Worm (Caenorhabditis elegans) whole organism, mixed stage, embryonic: ENCODE data around the gene snx-6.
A peak's percentile ranks its signal among the peaks of the same experiment; 100 is the strongest.

Source experiments
- M03D4.4 ChIP-seq: sonication (generic microtip); optimal IDR thresholded peaks from 2 replicates; lab custom pipeline; 2017; ENCODE audit warnings: mild to moderate bottlenecking, missing genetic modification characterization, missing compliant biosample characterization
- bed-3 ChIP-seq: fragments of 200-800 bp; sonication (Bioruptor generic); optimal IDR thresholded peaks from 3 replicates; lab custom pipeline; 2018; ENCODE audit warnings: mild to moderate bottlenecking, missing genetic modification characterization, moderate library complexity, missing compliant biosample characterization
- blmp-1 ChIP-seq: fragments of 150-350 bp; optimal IDR thresholded peaks from 2 replicates; lab custom pipeline; 2014; ENCODE audit warnings: missing biosample characterization, missing genetic modification characterization
- ceh-39 ChIP-seq: fragments of 150-350 bp; optimal IDR thresholded peaks from 2 replicates; lab custom pipeline; 2014; ENCODE audit warnings: missing biosample characterization, missing genetic modification characterization
- ceh-43 ChIP-seq: fragments of 200-800 bp; sonication (Bioruptor generic); optimal IDR thresholded peaks from 2 replicates; lab custom pipeline; 2018; ENCODE audit warnings: mild to moderate bottlenecking, missing genetic modification characterization, moderate library complexity, missing compliant biosample characterization
- ceh-83 ChIP-seq: fragments of 200-800 bp; sonication (Bioruptor generic); optimal IDR thresholded peaks from 2 replicates; lab custom pipeline; 2018; ENCODE audit warnings: mild to moderate bottlenecking, missing genetic modification characterization, missing compliant biosample characterization
- ces-1 ChIP-seq: fragments of 150-350 bp; optimal IDR thresholded peaks from 2 replicates; lab custom pipeline; 2014; ENCODE audit warnings: missing biosample characterization, missing genetic modification reagents, missing genetic modification characterization
- cnd-1 ChIP-seq: fragments of 200-800 bp; sonication (Bioruptor generic); optimal IDR thresholded peaks from 2 replicates; lab custom pipeline; 2018; ENCODE audit warnings: mild to moderate bottlenecking, missing genetic modification characterization, missing compliant biosample characterization
- drap-1 ChIP-seq: fragments of 200-800 bp; sonication (Bioruptor generic); optimal IDR thresholded peaks from 3 replicates; lab custom pipeline; 2018; ENCODE audit warnings: mild to moderate bottlenecking, missing genetic modification characterization, missing compliant biosample characterization
- elt-1 ChIP-seq: sonication (generic microtip); optimal IDR thresholded peaks from 2 replicates; lab custom pipeline; 2017; ENCODE audit warnings: missing genetic modification characterization, mild to moderate bottlenecking, missing compliant biosample characterization, antibody characterized with exemption, moderate library complexity, borderline replicate concordance; ENCODE audit not compliant: insufficient read depth
- elt-3 ChIP-seq: fragments of 150-350 bp; optimal IDR thresholded peaks from 2 replicates; lab custom pipeline; 2014; ENCODE audit warnings: missing biosample characterization, missing genetic modification characterization
- flh-1 ChIP-seq: fragments of 200-800 bp; sonication (Bioruptor generic); optimal IDR thresholded peaks from 2 replicates; lab custom pipeline; 2018; ENCODE audit warnings: mild to moderate bottlenecking, missing genetic modification characterization, moderate library complexity, missing compliant biosample characterization
- ham-2 ChIP-seq: fragments of 200-800 bp; sonication (Bioruptor generic); optimal IDR thresholded peaks from 2 replicates; lab custom pipeline; 2018; ENCODE audit warnings: mild to moderate bottlenecking, missing genetic modification characterization, missing compliant biosample characterization
- hlh-1 ChIP-seq: fragments of 150-350 bp; optimal IDR thresholded peaks from 2 replicates; lab custom pipeline; 2014; ENCODE audit warnings: missing biosample characterization, missing genetic modification reagents, missing genetic modification characterization
- lin-13 ChIP-seq: fragments of 150-350 bp; optimal IDR thresholded peaks from 2 replicates; lab custom pipeline; 2014; ENCODE audit warnings: missing biosample characterization, missing genetic modification characterization
- lin-32 ChIP-seq: fragments of 200-800 bp; sonication (Bioruptor generic); optimal IDR thresholded peaks from 2 replicates; lab custom pipeline; 2018; ENCODE audit warnings: mild to moderate bottlenecking, missing genetic modification characterization, missing compliant biosample characterization
- lsy-2 ChIP-seq: fragments of 150-350 bp; optimal IDR thresholded peaks from 2 replicates; lab custom pipeline; 2014; ENCODE audit warnings: missing biosample characterization, missing genetic modification characterization
- mab-5 ChIP-seq: fragments of 150-350 bp; optimal IDR thresholded peaks from 2 replicates; lab custom pipeline; 2014; ENCODE audit warnings: missing biosample characterization, missing genetic modification characterization
- mep-1 ChIP-seq: fragments of 150-350 bp; optimal IDR thresholded peaks from 2 replicates; lab custom pipeline; 2017; ENCODE audit warnings: missing biosample characterization, missing genetic modification reagents, missing genetic modification characterization, inconsistent platforms
- mls-2 ChIP-seq: sonication (generic microtip); optimal IDR thresholded peaks from 2 replicates; lab custom pipeline; 2016; ENCODE audit warnings: mild to moderate bottlenecking, missing genetic modification characterization, moderate library complexity, missing compliant biosample characterization
- nhr-12 ChIP-seq: fragments of 150-350 bp; optimal IDR thresholded peaks from 2 replicates; lab custom pipeline; 2014; ENCODE audit warnings: missing biosample characterization, missing genetic modification characterization
- nhr-2 ChIP-seq: fragments of 150-350 bp; optimal IDR thresholded peaks from 2 replicates; lab custom pipeline; 2014; ENCODE audit warnings: missing biosample characterization, missing genetic modification characterization
- nhr-237 ChIP-seq: fragments of 150-350 bp; optimal IDR thresholded peaks from 2 replicates; lab custom pipeline; 2014; ENCODE audit warnings: missing biosample characterization, missing genetic modification characterization
- nhr-28 ChIP-seq: fragments of 150-350 bp; optimal IDR thresholded peaks from 2 replicates; lab custom pipeline; 2014; ENCODE audit warnings: missing biosample characterization, missing genetic modification characterization
- nhr-76 ChIP-seq: sonication (generic microtip); optimal IDR thresholded peaks from 2 replicates; lab custom pipeline; 2017; ENCODE audit warnings: missing biosample characterization, missing genetic modification characterization
- pha-4 ChIP-seq: fragments of 150-350 bp; optimal IDR thresholded peaks from 2 replicates; lab custom pipeline; 2018; ENCODE audit warnings: missing biosample characterization, missing genetic modification reagents, missing genetic modification characterization
- sem-2 ChIP-seq: fragments of 200-800 bp; sonication (Bioruptor generic); optimal IDR thresholded peaks from 2 replicates; lab custom pipeline; 2018; ENCODE audit warnings: mild to moderate bottlenecking, missing genetic modification characterization, missing compliant biosample characterization
- snpc-4 ChIP-seq: fragments of 150-350 bp; optimal IDR thresholded peaks from 2 replicates; lab custom pipeline; 2014; ENCODE audit warnings: missing biosample characterization, missing genetic modification characterization
- sptf-1 ChIP-seq: sonication (generic microtip); optimal IDR thresholded peaks from 2 replicates; lab custom pipeline; 2017; ENCODE audit warnings: mild to moderate bottlenecking, missing genetic modification characterization, moderate library complexity, missing compliant biosample characterization
- tbx-8 ChIP-seq: fragments of 200-800 bp; sonication (Bioruptor generic); optimal IDR thresholded peaks from 2 replicates; lab custom pipeline; 2018; ENCODE audit warnings: mild to moderate bottlenecking, missing genetic modification characterization, moderate library complexity, missing compliant biosample characterization
- unc-120 ChIP-seq: sonication (generic microtip); optimal IDR thresholded peaks from 2 replicates; lab custom pipeline; 2017; ENCODE audit warnings: missing genetic modification characterization, missing compliant biosample characterization; ENCODE audit not compliant: poor library complexity, severe bottlenecking
- unc-39 ChIP-seq: fragments of 150-350 bp; optimal IDR thresholded peaks from 2 replicates; lab custom pipeline; 2014; ENCODE audit warnings: missing biosample characterization, missing genetic modification characterization
- unc-62 ChIP-seq: fragments of 150-350 bp; optimal IDR thresholded peaks from 2 replicates; lab custom pipeline; 2014; ENCODE audit warnings: missing biosample characterization, missing genetic modification reagents, missing genetic modification characterization
- zip-8 ChIP-seq: fragments of 150-350 bp; optimal IDR thresholded peaks from 2 replicates; lab custom pipeline; 2014; ENCODE audit warnings: missing biosample characterization, missing genetic modification characterization
- ztf-11 ChIP-seq: fragments of 150-350 bp; optimal IDR thresholded peaks from 2 replicates; lab custom pipeline; 2014; ENCODE audit warnings: missing biosample characterization, missing genetic modification characterization

snx-6 gene

DNA sequence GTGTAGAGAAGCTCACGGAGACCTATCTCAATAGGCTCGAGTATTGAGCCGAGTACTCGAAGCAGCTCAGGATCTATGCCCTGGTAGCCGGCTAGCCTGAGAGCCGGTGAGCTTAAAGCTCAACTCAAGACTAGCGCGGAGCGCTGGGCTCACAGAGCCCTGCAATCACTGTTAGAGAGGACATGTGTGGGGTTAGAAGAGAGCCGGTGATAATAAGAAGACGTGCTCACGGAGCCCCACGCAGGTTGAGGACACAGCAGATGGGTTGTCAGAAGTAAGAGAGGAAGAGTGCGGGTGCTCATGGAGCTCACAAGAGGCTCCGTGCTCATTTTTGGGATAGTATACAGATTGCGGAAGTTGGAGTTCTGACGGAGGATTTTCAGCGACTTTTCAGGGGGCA, 27.6 kb downstream of the snx-6 start:
- TF ChIP-seq elt-1 (tag; lab: Kevin White, UChicago) = no peak
- no peak for TF ChIP-seq blmp-1
- no peak for TF ChIP-seq ham-2 (GFP tag; lab: Kevin White, UChicago)
- no peak for TF ChIP-seq nhr-12
- no peak for TF ChIP-seq drap-1 (GFP tag; lab: Kevin White, UChicago)
- no peak for TF ChIP-seq ceh-39 (tag; lab: Kevin White, UChicago)
- no peak for TF ChIP-seq lsy-2 (tag; lab: Kevin White, UChicago)

DNA sequence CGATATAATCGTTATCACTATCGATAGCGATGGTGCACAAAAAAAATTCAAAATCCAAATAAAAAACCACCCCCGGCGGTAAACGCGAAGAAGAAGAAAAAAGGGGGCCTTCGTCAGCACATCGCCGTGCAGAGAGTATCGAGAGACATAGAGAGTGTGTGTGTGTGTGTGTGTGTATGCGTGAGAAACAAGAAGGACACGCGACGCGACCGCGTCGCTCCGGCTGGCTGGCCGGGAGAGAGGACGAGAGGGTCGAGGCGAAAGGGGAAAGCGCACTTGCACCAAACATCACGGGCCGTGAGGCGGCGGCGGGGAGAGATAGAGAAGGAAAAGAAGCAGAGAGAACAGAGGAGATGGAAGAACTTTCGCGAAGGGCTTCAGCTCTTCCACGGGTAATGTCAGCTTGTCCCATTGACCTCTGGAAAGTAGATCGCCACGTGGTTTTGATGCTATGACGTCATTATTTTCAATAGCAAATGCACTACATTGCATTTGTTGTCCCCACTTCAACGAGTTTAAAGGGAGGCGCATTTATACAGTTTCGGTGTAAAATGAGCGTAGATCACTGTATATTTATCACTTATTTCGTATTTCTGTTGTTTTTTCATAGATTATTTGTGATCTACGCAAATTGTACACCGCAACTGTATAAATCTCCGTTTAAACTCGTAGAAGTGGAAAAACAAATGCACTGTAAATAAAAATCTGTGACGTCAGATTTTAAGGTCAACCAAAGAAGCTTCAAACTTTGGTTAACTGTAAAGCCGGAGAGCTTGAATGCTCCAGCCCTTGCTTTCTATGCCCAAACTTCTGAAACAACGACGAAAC, 28.5 kb downstream of the snx-6 start, which contains the start of gene Y59A8B.24:
Y59A8B.24 (plus strand) TSS at position 778 of the 828 bp plus-strand sequence.
- TF ChIP-seq lin-13 (peak; percentile 87), mep-1 (peak; percentile 61), mab-5 (tag; lab: Kevin White, UChicago) (peak; percentile 22), unc-62 (GFP tag; lab: Kevin White, UChicago) (peak; percentile 72), lin-32 (GFP tag; lab: Kevin White, UChicago) (no peak), M03D4.4 (tag; lab: Kevin White, UChicago) (peak; percentile 80), zip-8 (tag; lab: Kevin White, UChicago) (peak; percentile 73), unc-120 (peak; percentile 71), unc-39 (tag; lab: Kevin White, UChicago) (peak; percentile 16), bed-3 (GFP tag; lab: Kevin White, UChicago) (no peak), elt-3 (tag; lab: Kevin White, UChicago) (no peak), nhr-237 (peak; percentile 58), ceh-39 (tag; lab: Kevin White, UChicago) (peak; percentile 76), ces-1 (GFP tag; lab: Kevin White, UChicago) (peak; percentile 57), lsy-2 (tag; lab: Kevin White, UChicago) (peak; percentile 82), pha-4 (tag; lab: Kevin White, UChicago) (peak; percentile 87), nhr-12 (no peak), tbx-8 (no peak), ceh-83 (GFP tag; lab: Kevin White, UChicago) (no peak), snpc-4 (tag; lab: Kevin White, UChicago) (no peak), blmp-1 (no peak), cnd-1 (tag; lab: Kevin White, UChicago) (peak; percentile 37), ceh-43 (GFP tag; lab: Kevin White, UChicago) (peak; percentile 32), drap-1 (GFP tag; lab: Kevin White, UChicago) (peak; percentile 95), sem-2 (no peak), mls-2 (tag; lab: Kevin White, UChicago) (peak; percentile 68), flh-1 (GFP tag; lab: Kevin White, UChicago) (no peak), elt-1 (tag; lab: Kevin White, UChicago) (no peak), ztf-11 (tag; lab: Kevin White, UChicago) (peak; percentile 73), hlh-1 (tag; lab: Kevin White, UChicago) (peak; percentile 61), ham-2 (GFP tag; lab: Kevin White, UChicago) (peak; percentile 79), sptf-1 (peak; percentile 81), nhr-28 (no peak), nhr-76 (tag; lab: Kevin White, UChicago) (no peak), nhr-2 (tag; lab: Kevin White, UChicago) (peak; percentile 77)

- TF ChIP-seq snpc-4 (tag; lab: Kevin White, UChicago) (no peak), nhr-76 (tag; lab: Kevin White, UChicago) (no peak), mab-5 (tag; lab: Kevin White, UChicago) (no peak), lsy-2 (tag; lab: Kevin White, UChicago) (no peak), ceh-39 (tag; lab: Kevin White, UChicago) (no peak), sptf-1 (no peak)
- TF ChIP-seq, all 35 proteins: peak for 0
These were observed 30.8 kb downstream of the snx-6 start, which contains the start of gene dpy-21 for ce11 chrV:17949093-17949492. dpy-21 (minus strand) TSS chrV:17949193.
